Worm (Caenorhabditis elegans) whole organism, L1 larva: Measurements from ENCODE around the gene scl-2.

Experiments
- C04F5.9 ChIP-seq: sonication (generic microtip); optimal IDR thresholded peaks from 2 replicates; lab custom pipeline; 2016; ENCODE audit warnings: missing genetic modification characterization, missing compliant biosample characterization
- C16A3.4 ChIP-seq: fragments of 150-350 bp; optimal IDR thresholded peaks from 2 replicates; lab custom pipeline; 2014; ENCODE audit warnings: missing biosample characterization, missing genetic modification characterization
- C34B4.2 ChIP-seq: sonication (generic microtip); optimal IDR thresholded peaks from 2 replicates; lab custom pipeline; 2017; ENCODE audit warnings: mild to moderate bottlenecking, missing genetic modification characterization, missing compliant biosample characterization
- F16B12.6 ChIP-seq: fragments of 150-350 bp; optimal IDR thresholded peaks from 2 replicates; lab custom pipeline; 2014; ENCODE audit warnings: missing biosample characterization, missing genetic modification characterization
- Y116A8C.19 ChIP-seq: sonication (generic microtip); optimal IDR thresholded peaks from 2 replicates; lab custom pipeline; 2016; ENCODE audit warnings: missing compliant biosample characterization, missing genetic modification characterization, borderline replicate concordance
- ama-1 ChIP-seq: fragments of 150-350 bp; optimal IDR thresholded peaks from 2 replicates; lab custom pipeline; 2014
- blmp-1 ChIP-seq: fragments of 150-350 bp; optimal IDR thresholded peaks from 2 replicates; lab custom pipeline; 2014; ENCODE audit warnings: missing biosample characterization, missing genetic modification characterization
- ceh-82 ChIP-seq, 3 experiments: fragments of 150-350 bp in 1 of 3; sonication (generic microtip) in 2 of 3; optimal IDR thresholded peaks; 2 replicates each; lab custom pipeline; 2014 to 2017; ENCODE audit warnings: missing biosample characterization in 3 of 3, missing genetic modification characterization in 3 of 3
- ceh-88 ChIP-seq: fragments of 200-800 bp; sonication (Bioruptor generic); IDR thresholded peaks from 2 replicates; pipeline ENCODE4 v1.3.6; 2022; ENCODE audit warnings: missing genetic modification characterization, missing compliant biosample characterization
- ceh-90 ChIP-seq: sonication (generic microtip); optimal IDR thresholded peaks from 2 replicates; lab custom pipeline; 2016; ENCODE audit warnings: missing genetic modification characterization, missing compliant biosample characterization
- dpl-1 ChIP-seq, 3 experiments: fragments of 150-350 bp in 2 of 3; sonication (generic microtip) in 1 of 3; optimal IDR thresholded peaks; 2 replicates each; lab custom pipeline; 2014 to 2017; ENCODE audit warnings: missing biosample characterization in 3 of 3, missing genetic modification characterization in 3 of 3, missing genetic modification reagents in 3 of 3
- dsc-1 ChIP-seq: sonication (generic microtip); optimal IDR thresholded peaks from 2 replicates; lab custom pipeline; 2016; ENCODE audit warnings: mild to moderate bottlenecking, missing genetic modification characterization, missing compliant biosample characterization
- efl-1 ChIP-seq, 4 experiments: fragments of 150-350 bp; optimal IDR thresholded peaks in 3 of 4; peaks in 1 of 4; 1 replicate in 1 of 4; 2 replicates in 3 of 4; lab custom pipeline; 2014; ENCODE audit warnings: missing biosample characterization in 2 of 4, missing genetic modification characterization in 2 of 4, missing genetic modification reagents in 2 of 4
- elt-2 ChIP-seq: sonication (generic microtip); optimal IDR thresholded peaks from 2 replicates; lab custom pipeline; 2016; ENCODE audit warnings: missing genetic modification characterization, mild to moderate bottlenecking, inconsistent platforms, missing compliant biosample characterization, missing genetic modification reagents
- elt-3 ChIP-seq, 6 experiments: fragments of 150-350 bp in 1 of 6; sonication (generic microtip); optimal IDR thresholded peaks; 2 replicates each; lab custom pipeline; 2017 to 2018; ENCODE audit warnings: missing biosample characterization in 6 of 6, missing genetic modification characterization in 6 of 6, inconsistent platforms in 1 of 6
- ets-5 ChIP-seq: fragments of 200-800 bp; sonication (Bioruptor generic); IDR thresholded peaks from 2 replicates; pipeline ENCODE4 v1.3.6; 2022; ENCODE audit warnings: missing genetic modification characterization, missing compliant biosample characterization
- fkh-4 ChIP-seq: sonication (generic microtip); optimal IDR thresholded peaks from 2 replicates; lab custom pipeline; 2016; ENCODE audit warnings: missing compliant biosample characterization, missing genetic modification characterization, borderline replicate concordance
- hlh-17 ChIP-seq: fragments of 200-800 bp; sonication (Bioruptor generic); optimal IDR thresholded peaks from 2 replicates; lab custom pipeline; 2018; ENCODE audit warnings: missing genetic modification characterization, mild to moderate bottlenecking, missing compliant biosample characterization, moderate library complexity, borderline replicate concordance
- hpl-2 ChIP-seq: fragments of 150-350 bp; optimal IDR thresholded peaks from 2 replicates; lab custom pipeline; 2014; ENCODE audit warnings: missing biosample characterization, missing genetic modification reagents, missing genetic modification characterization
- isw-1 ChIP-seq: fragments of 200-800 bp; sonication (Bioruptor generic); IDR thresholded peaks from 2 replicates; pipeline ENCODE4 v1.3.6; 2022; ENCODE audit warnings: missing genetic modification characterization, missing compliant biosample characterization
- jun-1 ChIP-seq: fragments of 150-350 bp; optimal IDR thresholded peaks from 2 replicates; lab custom pipeline; 2014; ENCODE audit warnings: missing biosample characterization, missing genetic modification reagents, missing genetic modification characterization
- lin-15B ChIP-seq: fragments of 150-350 bp; sonication (generic microtip); optimal IDR thresholded peaks from 3 replicates; lab custom pipeline; 2014; ENCODE audit warnings: missing biosample characterization, missing genetic modification characterization
- lin-35 ChIP-seq, 2 experiments: fragments of 150-350 bp; optimal IDR thresholded peaks; 2 replicates each; lab custom pipeline; 2014; ENCODE audit warnings: missing biosample characterization in 2 of 2, missing genetic modification characterization in 2 of 2, missing genetic modification reagents in 2 of 2
- lir-3 ChIP-seq: sonication (generic microtip); optimal IDR thresholded peaks from 2 replicates; lab custom pipeline; 2016; ENCODE audit warnings: mild to moderate bottlenecking, missing genetic modification characterization, moderate library complexity, missing compliant biosample characterization; ENCODE audit not compliant: poor library complexity
- lsy-2 ChIP-seq, 2 experiments: fragments of 150-350 bp; optimal IDR thresholded peaks; 2 replicates each; lab custom pipeline; 2014; ENCODE audit warnings: missing biosample characterization in 2 of 2, missing genetic modification characterization in 2 of 2
- mep-1 ChIP-seq: fragments of 150-350 bp; optimal IDR thresholded peaks from 2 replicates; lab custom pipeline; 2014; ENCODE audit warnings: missing biosample characterization, missing genetic modification characterization
- nhr-237 ChIP-seq: fragments of 150-350 bp; optimal IDR thresholded peaks from 2 replicates; lab custom pipeline; 2014; ENCODE audit warnings: missing biosample characterization, missing genetic modification characterization
- nhr-47 ChIP-seq: sonication (generic microtip); optimal IDR thresholded peaks from 2 replicates; lab custom pipeline; 2016; ENCODE audit warnings: mild to moderate bottlenecking, missing genetic modification characterization, moderate library complexity, missing compliant biosample characterization
- nhr-76 ChIP-seq: sonication (generic microtip); optimal IDR thresholded peaks from 2 replicates; lab custom pipeline; 2017; ENCODE audit warnings: missing biosample characterization, missing genetic modification characterization
- nhr-77 ChIP-seq: fragments of 150-350 bp; optimal IDR thresholded peaks from 2 replicates; lab custom pipeline; 2014; ENCODE audit warnings: missing biosample characterization, missing genetic modification characterization
- nhr-84 ChIP-seq: sonication (generic microtip); optimal IDR thresholded peaks from 2 replicates; lab custom pipeline; 2017; ENCODE audit warnings: missing biosample characterization, missing genetic modification characterization
- pax-3 ChIP-seq: fragments of 200-800 bp; sonication (Bioruptor generic); optimal IDR thresholded peaks from 2 replicates; lab custom pipeline; 2018; ENCODE audit warnings: mild to moderate bottlenecking, missing genetic modification characterization, moderate library complexity, missing compliant biosample characterization
- rnt-1 ChIP-seq: sonication (generic microtip); optimal IDR thresholded peaks from 2 replicates; lab custom pipeline; 2016; ENCODE audit warnings: mild to moderate bottlenecking, missing genetic modification characterization, moderate library complexity, missing compliant biosample characterization
- snpc-4 ChIP-seq: fragments of 150-350 bp; optimal IDR thresholded peaks from 2 replicates; lab custom pipeline; 2014; ENCODE audit warnings: missing biosample characterization, missing genetic modification characterization
- snu-23 ChIP-seq: sonication (generic microtip); optimal IDR thresholded peaks from 2 replicates; lab custom pipeline; 2016; ENCODE audit warnings: missing genetic modification characterization, missing compliant biosample characterization
- sox-4 ChIP-seq: sonication (generic microtip); optimal IDR thresholded peaks from 2 replicates; lab custom pipeline; 2016; ENCODE audit warnings: missing genetic modification characterization, missing compliant biosample characterization
- sptf-1 ChIP-seq: fragments of 150-350 bp; optimal IDR thresholded peaks from 2 replicates; lab custom pipeline; 2014; ENCODE audit warnings: missing biosample characterization, missing genetic modification characterization
- sup-37 ChIP-seq: fragments of 200-800 bp; sonication (Bioruptor generic); optimal IDR thresholded peaks from 2 replicates; lab custom pipeline; 2018; ENCODE audit warnings: mild to moderate bottlenecking, missing genetic modification characterization, missing compliant biosample characterization
- swsn-7 ChIP-seq: sonication (generic microtip); optimal IDR thresholded peaks from 2 replicates; lab custom pipeline; 2016; ENCODE audit warnings: missing genetic modification characterization, missing compliant biosample characterization
- tbx-2 ChIP-seq: sonication (generic microtip); optimal IDR thresholded peaks from 2 replicates; lab custom pipeline; 2016; ENCODE audit warnings: missing genetic modification characterization, missing compliant biosample characterization
- tlp-1 ChIP-seq: fragments of 150-350 bp; optimal IDR thresholded peaks from 2 replicates; lab custom pipeline; 2014; ENCODE audit warnings: missing biosample characterization, missing genetic modification characterization
- unc-130 ChIP-seq: fragments of 150-350 bp; optimal IDR thresholded peaks from 2 replicates; lab custom pipeline; 2017; ENCODE audit warnings: missing biosample characterization, missing genetic modification characterization, inconsistent platforms
- unc-98 ChIP-seq: fragments of 200-800 bp; sonication (Bioruptor generic); IDR thresholded peaks from 2 replicates; pipeline ENCODE4 v1.3.6; 2022; ENCODE audit warnings: missing genetic modification characterization, missing compliant biosample characterization
- xbp-1 ChIP-seq: sonication (generic microtip); optimal IDR thresholded peaks from 2 replicates; lab custom pipeline; 2016; ENCODE audit warnings: missing genetic modification characterization, missing compliant biosample characterization
- zag-1 ChIP-seq: fragments of 150-350 bp; optimal IDR thresholded peaks from 2 replicates; lab custom pipeline; 2014; ENCODE audit warnings: missing biosample characterization, missing genetic modification characterization
- ztf-11 ChIP-seq, 2 experiments: sonication (generic microtip); optimal IDR thresholded peaks; 2 replicates each; lab custom pipeline; 2016 to 2017; ENCODE audit warnings: missing genetic modification characterization in 2 of 2, missing biosample characterization in 1 of 2, missing compliant biosample characterization in 1 of 2
- ztf-4 ChIP-seq: fragments of 150-350 bp; optimal IDR thresholded peaks from 2 replicates; lab custom pipeline; 2014; ENCODE audit warnings: missing biosample characterization, missing genetic modification characterization

Gene scl-2

ce11 chrIV:13028746-13029673 lies 28.5 kb upstream of the scl-2 start:
- TF ChIP-seq nhr-237 (tag; lab: Kevin White, UChicago) (no peak), tbx-2 (tag; lab: Kevin White, UChicago) (no peak), lir-3 (tag; lab: Kevin White, UChicago) (no peak), ceh-88 (GFP tag; lab: Robert Waterston, UW) (no peak), ama-1 (lab: Kevin White, UChicago) (no peak), F16B12.6 (tag; lab: Kevin White, UChicago) (peak; percentile 47), elt-3 (tag; optimal IDR thresholded peaks at IDR 0.05; lab: Kevin White, UChicago) (no peak), lin-35 (GFP tag; optimal IDR thresholded peaks at IDR 0.05; lab: Kevin White, UChicago) (no peak), elt-2 (tag; lab: Kevin White, UChicago) (peak; percentile 3), C04F5.9 (tag; lab: Kevin White, UChicago) (no peak), unc-130 (tag; lab: Kevin White, UChicago) (no peak), C34B4.2 (no peak), ztf-4 (tag; lab: Kevin White, UChicago) (no peak), blmp-1 (tag; lab: Kevin White, UChicago) (peak; percentile 16), sptf-1 (tag; lab: Kevin White, UChicago) (no peak), nhr-47 (tag; lab: Kevin White, UChicago) (no peak), Y116A8C.19 (tag; lab: Kevin White, UChicago) (no peak), snpc-4 (tag; lab: Kevin White, UChicago) (no peak), unc-98 (GFP tag; lab: Robert Waterston, UW) (no peak), zag-1 (tag; lab: Kevin White, UChicago) (no peak), ztf-11 (tag; optimal IDR thresholded peaks at IDR 0.05; lab: Kevin White, UChicago) (no peak), xbp-1 (no peak), fkh-4 (tag; lab: Kevin White, UChicago) (no peak), lsy-2 (tag; optimal IDR thresholded peaks at IDR 0.05; lab: Kevin White, UChicago) (no peak), efl-1 (optimal IDR thresholded peaks at IDR 0.05; lab: Kevin White, UChicago) (peak; percentile 29 to 44), efl-1 (GFP tag; optimal IDR thresholded peaks at IDR 0.05 in 1 of 2; lab: Kevin White, UChicago) (peak; percentile 68 to 95), hlh-17 (GFP tag; lab: Kevin White, UChicago) (no peak), nhr-84 (tag; lab: Kevin White, UChicago) (no peak), dpl-1 (GFP tag; optimal IDR thresholded peaks at IDR 0.05; lab: Kevin White, UChicago) (peak in 2 of 3 experiments; percentile 2 to 36), sup-37 (GFP tag; lab: Kevin White, UChicago) (no peak), hpl-2 (GFP tag; lab: Kevin White, UChicago) (no peak), ceh-90 (no peak)

ce11 chrIV:13029674-13030466 lies 27.6 kb upstream of the scl-2 start:
- TF ChIP-seq ets-5 (GFP tag; lab: Robert Waterston, UW) = no peak
- peak; percentile 32 for TF ChIP-seq blmp-1 (tag; lab: Kevin White, UChicago)
- peak; percentile 21 for TF ChIP-seq snu-23 (GFP tag; lab: Kevin White, UChicago)
- no peak for TF ChIP-seq fkh-4 (tag; lab: Kevin White, UChicago)
- TF ChIP-seq tlp-1 (tag; lab: Kevin White, UChicago) = no peak
- peak; percentile 17 to 19 for TF ChIP-seq lin-35 (GFP tag; optimal IDR thresholded peaks at IDR 0.05; lab: Kevin White, UChicago)
- TF ChIP-seq nhr-76 (tag; lab: Kevin White, UChicago) = no peak
- no peak for TF ChIP-seq isw-1 (GFP tag; lab: Robert Waterston, UW)
- TF ChIP-seq elt-3 (tag; optimal IDR thresholded peaks at IDR 0.05; lab: Kevin White, UChicago) = peak in 1 of 6 experiments; percentile 11
- TF ChIP-seq ztf-11 (tag; optimal IDR thresholded peaks at IDR 0.05; lab: Kevin White, UChicago) = peak in 1 of 2 experiments; percentile 17
- TF ChIP-seq lin-15B (tag; lab: Kevin White, UChicago) = no peak
- peak; percentile 8 for TF ChIP-seq dsc-1
- peak; percentile 3 for TF ChIP-seq C16A3.4 (tag; lab: Kevin White, UChicago)
- no peak for TF ChIP-seq F16B12.6 (tag; lab: Kevin White, UChicago)
- peak; percentile 22 for TF ChIP-seq swsn-7 (tag; lab: Kevin White, UChicago)
- peak; percentile 21 for TF ChIP-seq rnt-1 (tag; lab: Kevin White, UChicago)
- peak; percentile 32 for TF ChIP-seq mep-1
- TF ChIP-seq jun-1 (tag; lab: Kevin White, UChicago) = no peak
- TF ChIP-seq nhr-77 (tag; lab: Kevin White, UChicago) = no peak
- TF ChIP-seq sox-4 (tag; lab: Kevin White, UChicago) = no peak
- peak in 1 of 3 experiments; percentile 42 for TF ChIP-seq ceh-82 (tag; optimal IDR thresholded peaks at IDR 0.05; lab: Kevin White, UChicago)
- peak; percentile 22 for TF ChIP-seq nhr-47 (tag; lab: Kevin White, UChicago)
- no peak for TF ChIP-seq pax-3 (tag; lab: Kevin White, UChicago)
